1 fruit fly cellular context compared by ENCODE assay signal in the genomic region with DNA sequence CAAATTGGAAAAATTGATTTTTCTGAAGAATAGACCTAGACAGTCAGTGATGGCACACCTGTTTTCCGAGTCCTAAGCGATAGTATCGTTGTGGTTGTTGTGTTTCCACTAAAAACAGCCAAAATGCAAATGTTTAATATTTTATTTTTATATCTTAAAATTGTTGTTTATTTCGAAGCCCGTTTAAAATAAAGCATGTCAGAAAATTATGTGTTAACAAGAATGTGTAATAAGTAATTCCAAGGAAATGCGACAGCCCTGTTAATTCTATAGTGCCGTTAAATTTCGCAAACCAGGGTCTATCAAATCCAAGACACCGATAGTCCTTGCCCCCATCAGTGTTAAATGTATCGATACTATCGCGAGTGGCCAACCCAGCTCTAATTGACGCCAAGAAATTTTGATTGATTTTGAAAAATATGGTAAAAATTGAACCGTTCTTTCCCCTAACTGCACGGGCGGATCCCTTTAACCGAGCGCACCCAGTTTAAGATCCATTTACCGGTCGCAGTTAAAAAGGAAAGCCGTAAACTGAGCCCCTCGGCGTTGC.
TF ChIP-seq lines count a peak whose summit lies in the region.

Pex23 (minus strand) TSS at position 61 of the 550 bp plus-strand sequence.

TF ChIP-seq in whole organism, embryonic, 481 proteins besides CTCF, POLR2A, EP300 and RAD21 (continued from another document and continues in another):
- peak; percentile 35 for TF ChIP-seq ATbp (GFP tag; optimal IDR thresholded peaks at IDR 0.05; lab: Kevin White, UChicago)
- peak; percentile 65 for TF ChIP-seq stc (GFP tag; IDR thresholded peaks at IDR 0.05; lab: Robert Waterston, UW)
- TF ChIP-seq gem (tag; optimal IDR thresholded peaks at IDR 0.05; lab: Kevin White, UChicago) = peak; percentile 87
- TF ChIP-seq Oaz (GFP tag; IDR thresholded peaks at IDR 0.05; lab: Robert Waterston, UW) = peak; percentile 64
- peak; percentile 81 for TF ChIP-seq sisA (GFP tag; IDR thresholded peaks at IDR 0.05; lab: Robert Waterston, UW)
- TF ChIP-seq hbn (GFP tag; IDR thresholded peaks at IDR 0.05; lab: Robert Waterston, UW; ENCODE audit: partially characterized antibody) = peak; percentile 98
- peak; percentile 82 for TF ChIP-seq CG17359 (tag; optimal IDR thresholded peaks at IDR 0.05; lab: Kevin White, UChicago)
- TF ChIP-seq luna (GFP tag; optimal IDR thresholded peaks at IDR 0.05; lab: Kevin White, UChicago) = peak; percentile 63
- no peak for TF ChIP-seq wek (GFP tag; optimal IDR thresholded peaks at IDR 0.05; lab: Kevin White, UChicago)
- TF ChIP-seq eve (GFP tag; optimal IDR thresholded peaks at IDR 0.05; lab: Kevin White, UChicago) = no peak
- no peak for TF ChIP-seq cg (GFP tag; optimal IDR thresholded peaks at IDR 0.05; lab: Kevin White, UChicago)
- TF ChIP-seq Poxn (GFP tag; IDR thresholded peaks at IDR 0.05; lab: Robert Waterston, UW) = no peak
- TF ChIP-seq amos (GFP tag; IDR thresholded peaks at IDR 0.05; lab: Robert Waterston, UW; ENCODE audit: partially characterized antibody) = peak; percentile 96
- peak; percentile 37 for TF ChIP-seq CG7271 (tag; optimal IDR thresholded peaks at IDR 0.05; lab: Kevin White, UChicago)
- TF ChIP-seq mld (GFP tag; IDR thresholded peaks at IDR 0.05; lab: Robert Waterston, UW; ENCODE audit: partially characterized antibody) = peak; percentile 94
- peak; percentile 60 for TF ChIP-seq CG18619 (GFP tag; optimal IDR thresholded peaks at IDR 0.05; lab: Kevin White, UChicago)
- TF ChIP-seq CG1602 (GFP tag; optimal IDR thresholded peaks at IDR 0.05; lab: Kevin White, UChicago) = peak; percentile 81
- peak; percentile 70 for TF ChIP-seq tap (tag; optimal IDR thresholded peaks at IDR 0.05; lab: Kevin White, UChicago)
- no peak for TF ChIP-seq CG8478 (optimal IDR thresholded peaks at IDR 0.05; lab: Kevin White, UChicago)
- peak; percentile 91 for TF ChIP-seq CG14710 (tag; optimal IDR thresholded peaks at IDR 0.05; lab: Kevin White, UChicago)
- peak; percentile 4 for TF ChIP-seq Hey (tag; optimal IDR thresholded peaks at IDR 0.05; lab: Kevin White, UChicago)
- TF ChIP-seq CG13894 (tag; optimal IDR thresholded peaks at IDR 0.05; lab: Kevin White, UChicago) = peak; percentile 60
- peak; percentile 82 for TF ChIP-seq CG14441 (GFP tag; IDR thresholded peaks at IDR 0.05; lab: Robert Waterston, UW)
- peak; percentile 59 for TF ChIP-seq tx (GFP tag; optimal IDR thresholded peaks at IDR 0.05; lab: Kevin White, UChicago)
- peak; percentile 35; the same call in 1 of the 3 replicates for TF ChIP-seq jigr1 (GFP tag; IDR thresholded peaks at IDR 0.05; lab: Robert Waterston, UW)
- no peak for TF ChIP-seq ac (GFP tag; optimal IDR thresholded peaks at IDR 0.05; lab: Kevin White, UChicago)
- TF ChIP-seq Gug (GFP tag; IDR thresholded peaks at IDR 0.05; lab: Robert Waterston, UW) = peak; percentile 77; the same call in 3 of the 4 replicates
- no peak for TF ChIP-seq nau (GFP tag; optimal IDR thresholded peaks at IDR 0.05; lab: Kevin White, UChicago)
- peak; percentile 64 for TF ChIP-seq Spps (tag; optimal IDR thresholded peaks at IDR 0.05; lab: Kevin White, UChicago)
- peak; percentile 68 for TF ChIP-seq CG17802 (tag; optimal IDR thresholded peaks at IDR 0.05; lab: Kevin White, UChicago)
- peak; percentile 77 for TF ChIP-seq pho (GFP tag; optimal IDR thresholded peaks at IDR 0.05; lab: Kevin White, UChicago)
- TF ChIP-seq ase (GFP tag; IDR thresholded peaks at IDR 0.05; lab: Robert Waterston, UW) = peak; percentile 83
- no peak for TF ChIP-seq CG31365 (tag; optimal IDR thresholded peaks at IDR 0.05; lab: Kevin White, UChicago)
- peak; percentile 55; the same call in 1 of the 2 replicates for TF ChIP-seq ttk (GFP tag; IDR thresholded peaks at IDR 0.05; lab: Robert Waterston, UW)
- peak; percentile 54; the same call in 2 of the 3 replicates for TF ChIP-seq Optix (GFP tag; IDR thresholded peaks at IDR 0.05; lab: Robert Waterston, UW)
- no peak for TF ChIP-seq Gsc (GFP tag; IDR thresholded peaks at IDR 0.05; lab: Robert Waterston, UW)
- 0 out of 2 replicates have a peak, but pooled peaks have one; percentile 22 for TF ChIP-seq CG17612 (GFP tag; IDR thresholded peaks at IDR 0.05; lab: Robert Waterston, UW)
- TF ChIP-seq croc (GFP tag; conservative IDR thresholded peaks at IDR 0.05; lab: Robert Waterston, UW) = peak; percentile 66
- peak; percentile 96 for TF ChIP-seq row (GFP tag; IDR thresholded peaks at IDR 0.05; lab: Robert Waterston, UW)
- peak; percentile 64 for TF ChIP-seq Atf6 (GFP tag; IDR thresholded peaks at IDR 0.05; lab: Robert Waterston, UW)
- TF ChIP-seq lbe (GFP tag; optimal IDR thresholded peaks at IDR 0.05; lab: Kevin White, UChicago) = peak; percentile 81
- peak; percentile 71 for TF ChIP-seq PHDP (tag; optimal IDR thresholded peaks at IDR 0.05; lab: Kevin White, UChicago)
- peak; percentile 63 for TF ChIP-seq psq (GFP tag; optimal IDR thresholded peaks at IDR 0.05; lab: Kevin White, UChicago)
- peak; percentile 67 for TF ChIP-seq CG8944 (GFP tag; optimal IDR thresholded peaks at IDR 0.05; lab: Kevin White, UChicago)
- peak; percentile 96 for TF ChIP-seq Ets65A (GFP tag; lab: Kevin White, UChicago)
- peak; percentile 71 for TF ChIP-seq ems (GFP tag; optimal IDR thresholded peaks at IDR 0.05; lab: Kevin White, UChicago)
- peak; percentile 98 for TF ChIP-seq CG34224 (GFP tag; IDR thresholded peaks at IDR 0.05; lab: Robert Waterston, UW; ENCODE audit: partially characterized antibody)
- TF ChIP-seq CG42726 (GFP tag; IDR thresholded peaks at IDR 0.05; lab: Robert Waterston, UW; ENCODE audit: partially characterized antibody) = peak; percentile 94
- TF ChIP-seq gsb (GFP tag; IDR thresholded peaks at IDR 0.05; lab: Robert Waterston, UW) = no peak
- TF ChIP-seq cato (GFP tag; optimal IDR thresholded peaks at IDR 0.05; lab: Kevin White, UChicago; ENCODE audit: borderline replicate concordance) = peak; percentile 67
- peak; percentile 66 for TF ChIP-seq B-H2 (GFP tag; optimal IDR thresholded peaks at IDR 0.05; lab: Kevin White, UChicago)
- TF ChIP-seq lmd (GFP tag; IDR thresholded peaks at IDR 0.05; lab: Robert Waterston, UW) = peak; percentile 86
- peak; percentile 77 for TF ChIP-seq dmrt11E (tag; optimal IDR thresholded peaks at IDR 0.05; lab: Kevin White, UChicago)
- TF ChIP-seq Nf-YC (tag; optimal IDR thresholded peaks at IDR 0.05; lab: Kevin White, UChicago) = peak; percentile 69
- TF ChIP-seq ind (GFP tag; optimal IDR thresholded peaks at IDR 0.05; lab: Kevin White, UChicago) = peak; percentile 85
- peak; percentile 54 for TF ChIP-seq CG6683 (GFP tag; optimal IDR thresholded peaks at IDR 0.05; lab: Kevin White, UChicago)
- peak; percentile 28 for TF ChIP-seq CG4282 (GFP tag; optimal IDR thresholded peaks at IDR 0.05; lab: Kevin White, UChicago)
- peak; percentile 20; the same call in 1 of the 2 replicates for TF ChIP-seq CG11696 (GFP tag; IDR thresholded peaks at IDR 0.05; lab: Robert Waterston, UW)
- TF ChIP-seq Dll (GFP tag; IDR thresholded peaks at IDR 0.05; lab: Robert Waterston, UW; ENCODE audit: partially characterized antibody) = peak; percentile 99
- TF ChIP-seq schlank (tag; optimal IDR thresholded peaks at IDR 0.05; lab: Kevin White, UChicago) = no peak
- peak; percentile 85 for TF ChIP-seq CG12155 (GFP tag; optimal IDR thresholded peaks at IDR 0.05; lab: Kevin White, UChicago)
- peak; percentile 82 for TF ChIP-seq Sox102F (GFP tag; optimal IDR thresholded peaks at IDR 0.05; lab: Kevin White, UChicago)
- TF ChIP-seq CG12391 (tag; optimal IDR thresholded peaks at IDR 0.05; lab: Kevin White, UChicago) = peak; percentile 90
- peak; percentile 95 for TF ChIP-seq Sin3A (optimal IDR thresholded peaks at IDR 0.05; lab: Kevin White, UChicago)
- peak; percentile 32 for TF ChIP-seq Atf-2 (GFP tag; optimal IDR thresholded peaks at IDR 0.05; lab: Kevin White, UChicago)
- TF ChIP-seq trem (tag; optimal IDR thresholded peaks at IDR 0.05; lab: Kevin White, UChicago) = peak; percentile 87
- TF ChIP-seq tgo (GFP tag; IDR thresholded peaks at IDR 0.05; lab: Robert Waterston, UW) = peak; percentile 81
- TF ChIP-seq Lpt (GFP tag; optimal IDR thresholded peaks at IDR 0.05; lab: Kevin White, UChicago) = no peak
- peak; percentile 76 for TF ChIP-seq gro (GFP tag; optimal IDR thresholded peaks at IDR 0.05; lab: Kevin White, UChicago)
- TF ChIP-seq Asciz (GFP tag; optimal IDR thresholded peaks at IDR 0.05; lab: Kevin White, UChicago) = no peak
- TF ChIP-seq Meics (GFP tag; optimal IDR thresholded peaks at IDR 0.05; lab: Kevin White, UChicago) = peak; percentile 71
- TF ChIP-seq CG10267 (tag; optimal IDR thresholded peaks at IDR 0.05; lab: Kevin White, UChicago) = peak; percentile 95
- TF ChIP-seq Neu2 (GFP tag; optimal IDR thresholded peaks at IDR 0.05; lab: Kevin White, UChicago; ENCODE audit: borderline replicate concordance) = no peak
- TF ChIP-seq CG12769 (tag; optimal IDR thresholded peaks at IDR 0.05; lab: Kevin White, UChicago) = no peak
- no peak for TF ChIP-seq pb (GFP tag; optimal IDR thresholded peaks at IDR 0.05; lab: Kevin White, UChicago)
- TF ChIP-seq NfI (GFP tag; optimal IDR thresholded peaks at IDR 0.05; lab: Kevin White, UChicago) = peak; percentile 81
- peak; percentile 96 for TF ChIP-seq bbx (GFP tag; IDR thresholded peaks at IDR 0.05; lab: Robert Waterston, UW; ENCODE audit: partially characterized antibody)
- no peak for TF ChIP-seq CG8359 (GFP tag; optimal IDR thresholded peaks at IDR 0.05; lab: Kevin White, UChicago; ENCODE audit: borderline replicate concordance)
- peak; percentile 80 for TF ChIP-seq CG14014 (GFP tag; IDR thresholded peaks at IDR 0.05; lab: Robert Waterston, UW)
- TF ChIP-seq Sox100B (GFP tag; optimal IDR thresholded peaks at IDR 0.05; lab: Kevin White, UChicago) = no peak
- 0 out of 2 replicates have a peak, but pooled peaks have one; percentile 41 for TF ChIP-seq CG16779 (GFP tag; IDR thresholded peaks at IDR 0.05; lab: Robert Waterston, UW)
- TF ChIP-seq shn (GFP tag; optimal IDR thresholded peaks at IDR 0.05; lab: Kevin White, UChicago) = peak; percentile 70
- peak; percentile 65 for TF ChIP-seq vfl (GFP tag; optimal IDR thresholded peaks at IDR 0.05; lab: Kevin White, UChicago)
- TF ChIP-seq dmrt99B (tag; optimal IDR thresholded peaks at IDR 0.05; lab: Kevin White, UChicago) = no peak
- TF ChIP-seq crp (GFP tag; optimal IDR thresholded peaks at IDR 0.05; lab: Kevin White, UChicago) = peak in 1 of 2 experiments; percentile 73
- 0 out of 3 replicates have a peak, but pooled peaks have one; percentile 53 for TF ChIP-seq CG3726 (GFP tag; IDR thresholded peaks at IDR 0.05; lab: Robert Waterston, UW)
- peak; percentile 82 for TF ChIP-seq tin (GFP tag; optimal IDR thresholded peaks at IDR 0.05; lab: Kevin White, UChicago)
- peak; percentile 91 for TF ChIP-seq nmo (GFP tag; optimal IDR thresholded peaks at IDR 0.05; lab: Kevin White, UChicago)
- TF ChIP-seq CG7839 (tag; optimal IDR thresholded peaks at IDR 0.05; lab: Kevin White, UChicago) = peak; percentile 71
- peak; percentile 48 for TF ChIP-seq Usf (GFP tag; optimal IDR thresholded peaks at IDR 0.05; lab: Kevin White, UChicago)
- TF ChIP-seq gt (GFP tag; IDR thresholded peaks at IDR 0.05; lab: Robert Waterston, UW) = 0 out of 2 replicates have a peak, but pooled peaks have one; percentile 9
- peak; percentile 82 for TF ChIP-seq CG3847 (GFP tag; IDR thresholded peaks at IDR 0.05; lab: Robert Waterston, UW)
- TF ChIP-seq CG7963 (GFP tag; IDR thresholded peaks at IDR 0.05; lab: Robert Waterston, UW; ENCODE audit: partially characterized antibody) = peak; percentile 79
- TF ChIP-seq otp (GFP tag; IDR thresholded peaks at IDR 0.05; lab: Robert Waterston, UW) = peak; percentile 59; the same call in 1 of the 3 replicates
- TF ChIP-seq CG13624 (GFP tag; optimal IDR thresholded peaks at IDR 0.05; lab: Kevin White, UChicago) = peak; percentile 65
- no peak for TF ChIP-seq gce (GFP tag; IDR thresholded peaks at IDR 0.05; lab: Robert Waterston, UW)
- TF ChIP-seq CG1529 (GFP tag; optimal IDR thresholded peaks at IDR 0.05; lab: Kevin White, UChicago) = no peak
- TF ChIP-seq CG6272 (GFP tag; IDR thresholded peaks at IDR 0.05; lab: Robert Waterston, UW) = peak; percentile 84
- TF ChIP-seq CG12219 (GFP tag; optimal IDR thresholded peaks at IDR 0.05; lab: Kevin White, UChicago) = peak; percentile 33
- TF ChIP-seq chif (GFP tag; optimal IDR thresholded peaks at IDR 0.05; lab: Kevin White, UChicago) = peak; percentile 44 to 57
- TF ChIP-seq abd-A (tag; optimal IDR thresholded peaks at IDR 0.05; lab: Kevin White, UChicago) = no peak
- peak; percentile 80 for TF ChIP-seq Dad (GFP tag; optimal IDR thresholded peaks at IDR 0.05; lab: Kevin White, UChicago)
- no peak for TF ChIP-seq MTF-1 (GFP tag; optimal IDR thresholded peaks at IDR 0.05; lab: Kevin White, UChicago; ENCODE audit: borderline replicate concordance)
- peak in 1 of 2 experiments; percentile 80 for TF ChIP-seq bsh (GFP tag; optimal IDR thresholded peaks at IDR 0.05; lab: Kevin White, UChicago)
- TF ChIP-seq CG9215 (GFP tag; IDR thresholded peaks at IDR 0.05; lab: Robert Waterston, UW) = peak; percentile 84
- TF ChIP-seq CG17912 (GFP tag; optimal IDR thresholded peaks at IDR 0.05; lab: Kevin White, UChicago) = peak; percentile 23
- TF ChIP-seq CG7928 (GFP tag; optimal IDR thresholded peaks at IDR 0.05; lab: Kevin White, UChicago) = peak; percentile 88
- peak; percentile 58 for TF ChIP-seq CG10321 (GFP tag; IDR thresholded peaks at IDR 0.05; lab: Robert Waterston, UW)
- peak; percentile 72 to 79 for TF ChIP-seq Hr51 (GFP tag; optimal IDR thresholded peaks at IDR 0.05; lab: Kevin White, UChicago)
- peak; percentile 87 for TF ChIP-seq sob (GFP tag; IDR thresholded peaks at IDR 0.05; lab: Robert Waterston, UW)
- peak; percentile 81 for TF ChIP-seq Lhr (GFP tag; optimal IDR thresholded peaks at IDR 0.05; lab: Kevin White, UChicago)
- peak; percentile 64 for TF ChIP-seq Elba2 (GFP tag; optimal IDR thresholded peaks at IDR 0.05; lab: Kevin White, UChicago)
- no peak for TF ChIP-seq yki (optimal IDR thresholded peaks at IDR 0.05; lab: Kevin White, UChicago)
- peak; percentile 73 for TF ChIP-seq slou (GFP tag; optimal IDR thresholded peaks at IDR 0.05; lab: Kevin White, UChicago)
- TF ChIP-seq CG10565 (GFP tag; optimal IDR thresholded peaks at IDR 0.05; lab: Kevin White, UChicago) = no peak
- TF ChIP-seq CG7786 (GFP tag; optimal IDR thresholded peaks at IDR 0.05; lab: Kevin White, UChicago) = peak; percentile 64
- TF ChIP-seq CG8765 (GFP tag; IDR thresholded peaks at IDR 0.05; lab: Robert Waterston, UW) = peak; percentile 81
- peak; percentile 91 for TF ChIP-seq CG12659 (GFP tag; optimal IDR thresholded peaks at IDR 0.05; lab: Kevin White, UChicago)
- no peak for TF ChIP-seq CrebB (tag; optimal IDR thresholded peaks at IDR 0.05; lab: Kevin White, UChicago)
- TF ChIP-seq CG8089 (GFP tag; optimal IDR thresholded peaks at IDR 0.05; lab: Kevin White, UChicago) = no peak
- no peak for TF ChIP-seq wdn (GFP tag; IDR thresholded peaks at IDR 0.05; lab: Robert Waterston, UW)
- TF ChIP-seq pzg (GFP tag; optimal IDR thresholded peaks at IDR 0.05; lab: Kevin White, UChicago) = peak; percentile 81
